Worm (Caenorhabditis elegans): ENCODE data around the gene fkh-7.

- no peak for TF ChIP-seq flt-1 (GFP tag; IDR thresholded peaks at IDR 0.05)
- TF ChIP-seq ztf-29 (GFP tag; IDR thresholded peaks at IDR 0.05): no peak
Observed at ce11 chrIV:5605225-5605624, 20.7 kb downstream of the fkh-7 start.
